Fruit fly (Drosophila melanogaster): ENCODE results near the gene Lrp4.

Gene Lrp4

DNA sequence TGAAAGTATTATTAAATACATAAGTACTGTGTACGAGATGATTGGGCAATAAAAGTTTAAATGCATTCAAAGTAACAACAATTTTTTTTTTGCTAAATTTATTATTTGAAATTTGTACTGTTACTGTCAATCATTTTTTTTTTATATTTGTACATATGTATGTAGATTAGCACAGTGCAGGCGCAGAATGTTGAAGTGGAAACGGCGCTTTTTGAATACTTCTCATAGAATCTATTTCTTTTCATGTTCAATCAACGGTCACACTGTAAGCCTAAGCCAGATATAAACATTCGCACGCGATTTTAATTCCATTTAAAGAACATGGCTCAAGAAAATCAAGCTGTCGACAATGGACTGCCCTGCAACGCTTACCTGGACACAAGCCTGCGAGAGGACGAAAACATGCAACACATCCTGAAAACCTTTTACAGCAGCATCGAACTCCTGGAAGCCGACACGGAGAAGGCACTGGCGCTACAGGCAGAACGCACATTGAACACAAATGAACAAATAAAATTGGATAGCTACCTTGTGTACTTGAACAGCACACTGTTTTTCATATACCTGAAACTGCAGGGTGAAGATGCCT is 34.2 kb downstream of the Lrp4 start, which contains the start of gene Rrp47 (continued):
- TF ChIP-seq lola (GFP tag; optimal IDR thresholded peaks at IDR 0.05) (peak in 1 of 3 experiments; percentile 29), lilli (GFP tag; optimal IDR thresholded peaks at IDR 0.05) (no peak), insv (GFP tag; optimal IDR thresholded peaks at IDR 0.05) (no peak), Hr51 (GFP tag; optimal IDR thresholded peaks at IDR 0.05) (no peak), CG12659 (GFP tag; optimal IDR thresholded peaks at IDR 0.05) (peak; percentile 39), CG11085 (GFP tag; IDR thresholded peaks at IDR 0.05) (no peak), CG1024 (GFP tag; IDR thresholded peaks at IDR 0.05) (peak; percentile 76), Bteb2 (GFP tag; optimal IDR thresholded peaks at IDR 0.05) (no peak), NC2α (GFP tag; optimal IDR thresholded peaks at IDR 0.05) (no peak), cwo (GFP tag; optimal IDR thresholded peaks at IDR 0.05) (no peak), odd (GFP tag; optimal IDR thresholded peaks at IDR 0.05) (no peak), pfk (GFP tag; optimal IDR thresholded peaks at IDR 0.05) (peak; percentile 54), CG8089 (GFP tag; optimal IDR thresholded peaks at IDR 0.05) (no peak), exex (tag; optimal IDR thresholded peaks at IDR 0.05) (no peak), Nf-YA (GFP tag; IDR thresholded peaks at IDR 0.05) (no peak), ewg (GFP tag; optimal IDR thresholded peaks at IDR 0.05) (peak; percentile 1), Lhr (GFP tag; optimal IDR thresholded peaks at IDR 0.05) (peak; percentile 2), sna (GFP tag; IDR thresholded peaks at IDR 0.05; ENCODE audit: partially characterized antibody) (no peak), pb (GFP tag; optimal IDR thresholded peaks at IDR 0.05) (no peak), tap (tag; optimal IDR thresholded peaks at IDR 0.05) (no peak), CG10267 (tag; optimal IDR thresholded peaks at IDR 0.05) (peak; percentile 12), Hr3 (GFP tag; optimal IDR thresholded peaks at IDR 0.05) (no peak), sug (tag; optimal IDR thresholded peaks at IDR 0.05) (no peak), psq (GFP tag; optimal IDR thresholded peaks at IDR 0.05) (no peak), run (tag; optimal IDR thresholded peaks at IDR 0.05) (no peak), Mrtf (GFP tag; IDR thresholded peaks at IDR 0.05) (no peak), CHES-1-like (GFP tag; optimal IDR thresholded peaks at IDR 0.05) (no peak), Sin3A (optimal IDR thresholded peaks at IDR 0.05) (no peak), Camta (GFP tag; optimal IDR thresholded peaks at IDR 0.05) (no peak), CG17361 (GFP tag; IDR thresholded peaks at IDR 0.05) (no peak), CG7372 (GFP tag; IDR thresholded peaks at IDR 0.05) (no peak), CG34376 (GFP tag; optimal IDR thresholded peaks at IDR 0.05) (no peak), ash1 (GFP tag; optimal IDR thresholded peaks at IDR 0.05) (no peak), ham (GFP tag; IDR thresholded peaks at IDR 0.05) (no peak), Med (GFP tag) (peak; percentile 5), so (GFP tag; IDR thresholded peaks at IDR 0.05) (no peak), dan (GFP tag; IDR thresholded peaks at IDR 0.05) (no peak), CG32532 (GFP tag; IDR thresholded peaks at IDR 0.05) (no peak), ato (GFP tag; IDR thresholded peaks at IDR 0.05; ENCODE audit: partially characterized antibody) (no peak), CG1647 (GFP tag; optimal IDR thresholded peaks at IDR 0.05) (no peak), jumu (GFP tag; optimal IDR thresholded peaks at IDR 0.05) (no peak), phol (tag; optimal IDR thresholded peaks at IDR 0.05) (peak; percentile 1), CG2889 (GFP tag; IDR thresholded peaks at IDR 0.05) (no peak), zen (tag; optimal IDR thresholded peaks at IDR 0.05) (peak; percentile 10), Kr (GFP tag; optimal IDR thresholded peaks at IDR 0.05) (no peak), sqz (GFP tag; optimal IDR thresholded peaks at IDR 0.05) (peak; percentile 32), CG6254 (GFP tag; optimal IDR thresholded peaks at IDR 0.05) (no peak), gt (GFP tag; IDR thresholded peaks at IDR 0.05) (no peak), bab2 (GFP tag; optimal IDR thresholded peaks at IDR 0.05) (no peak), CG15479 (GFP tag; optimal IDR thresholded peaks at IDR 0.05) (no peak), chif (GFP tag; optimal IDR thresholded peaks at IDR 0.05) (no peak)
